Fruit fly (Drosophila melanogaster) whole organism, embryonic: ENCODE results near the gene CG17768.

Source experiments
- CG10274 ChIP-seq: fragments of 200-800 bp; sonication (Bioruptor generic); optimal IDR thresholded peaks from 3 replicates; lab custom pipeline; 2017; ENCODE audit warnings: missing biosample characterization, mild to moderate bottlenecking, missing genetic modification characterization
- CG10462 ChIP-seq: fragments of 200-800 bp; sonication (Bioruptor generic); optimal IDR thresholded peaks from 2 replicates; lab custom pipeline; 2016; ENCODE audit warnings: missing biosample characterization, missing genetic modification characterization
- CG11398 ChIP-seq: fragments of 200-800 bp; sonication (Bioruptor generic); optimal IDR thresholded peaks from 2 replicates; lab custom pipeline; 2016; ENCODE audit warnings: missing biosample characterization, missing genetic modification characterization
- CG11456 ChIP-seq: fragments of 200-800 bp; sonication (Bioruptor generic); IDR thresholded peaks from 3 replicates; pipeline ENCODE4 v1.3.6; 2022; ENCODE audit warnings: missing biosample characterization, missing genetic modification characterization
- CG11723 ChIP-seq: fragments of 200-800 bp; sonication (Bioruptor generic); optimal IDR thresholded peaks from 2 replicates; lab custom pipeline; 2017; ENCODE audit warnings: missing biosample characterization, mild to moderate bottlenecking, missing genetic modification characterization
- CG12299 ChIP-seq: fragments of 200-800 bp; sonication (Bioruptor generic); optimal IDR thresholded peaks from 2 replicates; lab custom pipeline; 2018; ENCODE audit warnings: missing biosample characterization, mild to moderate bottlenecking, missing genetic modification characterization
- CG12744 ChIP-seq: fragments of 200-800 bp; sonication (Bioruptor generic); optimal IDR thresholded peaks from 2 replicates; lab custom pipeline; 2016; ENCODE audit warnings: missing biosample characterization, missing genetic modification characterization
- CG13624 ChIP-seq: fragments of 200-800 bp; sonication (Bioruptor generic); optimal IDR thresholded peaks from 2 replicates; lab custom pipeline; 2016; ENCODE audit warnings: missing biosample characterization, missing genetic modification characterization
- CG13775 ChIP-seq: fragments of 200-800 bp; sonication (Bioruptor generic); optimal IDR thresholded peaks from 3 replicates; lab custom pipeline; 2017; ENCODE audit warnings: missing biosample characterization, mild to moderate bottlenecking, missing genetic modification characterization
- CG13894 ChIP-seq: fragments of 200-800 bp; sonication (Bioruptor generic); optimal IDR thresholded peaks from 3 replicates; lab custom pipeline; 2018; ENCODE audit warnings: missing biosample characterization, mild to moderate bottlenecking, missing genetic modification characterization, moderate library complexity
- CG14050 ChIP-seq: fragments of 200-800 bp; sonication (Bioruptor generic); IDR thresholded peaks from 3 replicates; pipeline ENCODE4 v1.3.6; 2022; ENCODE audit warnings: missing biosample characterization, missing genetic modification characterization
- CG14710 ChIP-seq: fragments of 200-800 bp; sonication (Bioruptor generic); optimal IDR thresholded peaks from 3 replicates; lab custom pipeline; 2019; ENCODE audit warnings: missing biosample characterization, mild to moderate bottlenecking, missing genetic modification characterization, moderate library complexity
- CG15601 ChIP-seq: fragments of 200-800 bp; sonication (Bioruptor generic); optimal IDR thresholded peaks from 3 replicates; lab custom pipeline; 2019; ENCODE audit warnings: missing biosample characterization, mild to moderate bottlenecking, missing genetic modification characterization, moderate library complexity
- CG16779 ChIP-seq: fragments of 200-800 bp; sonication (Bioruptor generic); IDR thresholded peaks from 2 replicates; pipeline ENCODE4 v1.3.6; 2022; ENCODE audit warnings: missing biosample characterization, missing genetic modification characterization
- CG16813 ChIP-seq: fragments of 200-800 bp; sonication (Bioruptor generic); IDR thresholded peaks from 3 replicates; pipeline ENCODE4 v1.3.6; 2022; ENCODE audit warnings: missing biosample characterization, missing genetic modification characterization; ENCODE audit not compliant: partially characterized antibody
- CG18011 ChIP-seq: fragments of 200-800 bp; sonication (Bioruptor generic); optimal IDR thresholded peaks from 2 replicates; lab custom pipeline; 2017; ENCODE audit warnings: missing biosample characterization, missing genetic modification characterization, mild to moderate bottlenecking, moderate library complexity, missing genotype
- CG30020 ChIP-seq: fragments of 200-800 bp; optimal IDR thresholded peaks from 2 replicates; lab custom pipeline; 2019; ENCODE audit warnings: missing biosample characterization, mild to moderate bottlenecking, missing genetic modification characterization, moderate library complexity
- CG30403 ChIP-seq: fragments of 200-800 bp; sonication (Bioruptor generic); optimal IDR thresholded peaks from 3 replicates; lab custom pipeline; 2016; ENCODE audit warnings: missing biosample characterization, missing genetic modification characterization
- CG3163 ChIP-seq: fragments of 200-800 bp; sonication (Bioruptor generic); optimal IDR thresholded peaks from 3 replicates; lab custom pipeline; 2016; ENCODE audit warnings: missing biosample characterization, missing genetic modification characterization
- CG34422 ChIP-seq: fragments of 200-800 bp; sonication (Bioruptor generic); IDR thresholded peaks from 3 replicates; pipeline ENCODE4 v1.3.6; 2022; ENCODE audit warnings: missing biosample characterization, missing genetic modification characterization
- CG3838 ChIP-seq: fragments of 200-800 bp; sonication (Bioruptor generic); optimal IDR thresholded peaks from 3 replicates; lab custom pipeline; 2016; ENCODE audit warnings: missing biosample characterization, missing genetic modification characterization
- CG4360 ChIP-seq: fragments of 200-800 bp; sonication (Bioruptor generic); IDR thresholded peaks from 2 replicates; pipeline ENCODE4 v1.3.6; 2022; ENCODE audit warnings: missing biosample characterization, missing genetic modification characterization
- CG4854 ChIP-seq: fragments of 200-800 bp; sonication (Bioruptor generic); optimal IDR thresholded peaks from 2 replicates; lab custom pipeline; 2016; ENCODE audit warnings: missing biosample characterization, missing genetic modification characterization, inconsistent platforms
- CG5245 ChIP-seq: fragments of 200-800 bp; sonication (Bioruptor generic); optimal IDR thresholded peaks from 3 replicates; lab custom pipeline; 2016; ENCODE audit warnings: missing biosample characterization, missing genetic modification characterization
- CG9817 ChIP-seq: fragments of 200-800 bp; sonication (Bioruptor generic); optimal IDR thresholded peaks from 2 replicates; lab custom pipeline; 2018; ENCODE audit warnings: missing biosample characterization, mild to moderate bottlenecking, missing genetic modification characterization, moderate library complexity
- Drgx ChIP-seq: fragments of 200-800 bp; sonication (Bioruptor generic); IDR thresholded peaks from 2 replicates; pipeline ENCODE4 v1.3.6; 2022; ENCODE audit warnings: missing biosample characterization, missing genetic modification characterization
- H15 ChIP-seq: fragments of 200-800 bp; sonication (Bioruptor generic); IDR thresholded peaks from 3 replicates; pipeline ENCODE4 v1.3.6; 2022; ENCODE audit warnings: missing biosample characterization, missing genetic modification characterization
- HLH54F ChIP-seq: fragments of 200-800 bp; sonication (Bioruptor generic); optimal IDR thresholded peaks from 3 replicates; lab custom pipeline; 2016; ENCODE audit warnings: missing biosample characterization, missing genetic modification characterization
- Hand ChIP-seq: fragments of 200-800 bp; sonication (Bioruptor generic); optimal IDR thresholded peaks from 2 replicates; lab custom pipeline; 2017; ENCODE audit warnings: mild to moderate bottlenecking, missing biosample characterization, missing genetic modification reagents, missing genetic modification characterization
- Lpt ChIP-seq: fragments of >200 bp; optimal IDR thresholded peaks from 2 replicates; lab custom pipeline; 2018; ENCODE audit warnings: missing biosample characterization, missing genetic modification characterization
- Xbp1 ChIP-seq: fragments of 200-800 bp; sonication (Bioruptor generic); optimal IDR thresholded peaks from 3 replicates; lab custom pipeline; 2016; ENCODE audit warnings: missing biosample characterization, mild to moderate bottlenecking, missing genetic modification characterization
- YL-1 ChIP-seq: fragments of 200-800 bp; sonication (Bioruptor generic); optimal IDR thresholded peaks from 3 replicates; lab custom pipeline; 2017; ENCODE audit warnings: missing biosample characterization, mild to moderate bottlenecking, missing genetic modification characterization
- ci ChIP-seq: fragments of 200-800 bp; sonication (Bioruptor generic); IDR thresholded peaks from 3 replicates; pipeline ENCODE4 v1.3.6; 2022; ENCODE audit warnings: missing biosample characterization, missing genetic modification characterization
- eyg ChIP-seq: fragments of 200-800 bp; sonication (Bioruptor generic); optimal IDR thresholded peaks from 3 replicates; lab custom pipeline; 2016; ENCODE audit warnings: missing biosample characterization, missing genetic modification characterization
- gem ChIP-seq: fragments of 200-800 bp; sonication (Bioruptor generic); optimal IDR thresholded peaks from 2 replicates; lab custom pipeline; 2019; ENCODE audit warnings: missing biosample characterization, mild to moderate bottlenecking, missing genetic modification characterization, moderate library complexity
- hbn ChIP-seq: fragments of 200-800 bp; sonication (Bioruptor generic); IDR thresholded peaks from 2 replicates; pipeline ENCODE4 v1.3.6; 2022; ENCODE audit warnings: missing biosample characterization, missing genetic modification characterization; ENCODE audit not compliant: partially characterized antibody
- kah ChIP-seq: fragments of 200-800 bp; sonication (Bioruptor generic); optimal IDR thresholded peaks from 2 replicates; lab custom pipeline; 2018; ENCODE audit warnings: missing biosample characterization, mild to moderate bottlenecking, missing genetic modification characterization
- kni ChIP-seq: fragments of 200-800 bp; sonication (Bioruptor generic); optimal IDR thresholded peaks from 3 replicates; lab custom pipeline; 2017; ENCODE audit warnings: mild to moderate bottlenecking, missing biosample characterization, missing genetic modification reagents, missing genetic modification characterization
- knrl ChIP-seq: fragments of 200-800 bp; sonication (Bioruptor generic); IDR thresholded peaks from 3 replicates; pipeline ENCODE4 v1.3.6; 2022; ENCODE audit warnings: missing biosample characterization, missing genetic modification characterization; ENCODE audit not compliant: partially characterized antibody
- lmd ChIP-seq: fragments of 200-800 bp; sonication (Bioruptor generic); IDR thresholded peaks from 2 replicates; pipeline ENCODE4 v1.3.6; 2022; ENCODE audit warnings: missing biosample characterization, missing genetic modification characterization
- maf-S ChIP-seq: fragments of 200-800 bp; sonication (Bioruptor generic); optimal IDR thresholded peaks from 2 replicates; lab custom pipeline; 2016; ENCODE audit warnings: missing biosample characterization, missing genetic modification characterization
- nom ChIP-seq: fragments of 200-800 bp; sonication (Bioruptor generic); optimal IDR thresholded peaks from 2 replicates; lab custom pipeline; 2017; ENCODE audit warnings: missing biosample characterization, missing genetic modification characterization, mild to moderate bottlenecking, moderate library complexity, missing genetic modification reagents
- sens-2 ChIP-seq: fragments of 200-800 bp; sonication (Bioruptor generic); IDR thresholded peaks from 2 replicates; pipeline ENCODE4 v1.3.6; 2022; ENCODE audit warnings: missing biosample characterization, missing genetic modification characterization
- sim ChIP-seq: fragments of 200-800 bp; sonication (Bioruptor generic); IDR thresholded peaks from 2 replicates; pipeline ENCODE4 v1.3.6; 2022; ENCODE audit warnings: missing biosample characterization, missing genetic modification characterization
- tap ChIP-seq: fragments of 200-800 bp; optimal IDR thresholded peaks from 3 replicates; lab custom pipeline; 2019; ENCODE audit warnings: missing biosample characterization, mild to moderate bottlenecking, missing genetic modification characterization, moderate library complexity
- tx ChIP-seq: fragments of 200-800 bp; sonication (Bioruptor generic); optimal IDR thresholded peaks from 2 replicates; lab custom pipeline; 2016; ENCODE audit warnings: missing biosample characterization, missing genetic modification characterization
- vfl ChIP-seq: fragments of 200-800 bp; sonication (Bioruptor generic); optimal IDR thresholded peaks from 2 replicates; lab custom pipeline; 2016; ENCODE audit warnings: missing biosample characterization, missing genetic modification characterization
- vnd ChIP-seq: fragments of 200-800 bp; sonication (Bioruptor generic); IDR thresholded peaks from 3 replicates; pipeline ENCODE4 v1.3.6; 2022; ENCODE audit warnings: missing biosample characterization, missing genetic modification characterization; ENCODE audit not compliant: partially characterized antibody
- yki ChIP-seq: fragments of >200 bp; optimal IDR thresholded peaks from 3 replicates; lab custom pipeline; 2018

CG17768 gene

DNA sequence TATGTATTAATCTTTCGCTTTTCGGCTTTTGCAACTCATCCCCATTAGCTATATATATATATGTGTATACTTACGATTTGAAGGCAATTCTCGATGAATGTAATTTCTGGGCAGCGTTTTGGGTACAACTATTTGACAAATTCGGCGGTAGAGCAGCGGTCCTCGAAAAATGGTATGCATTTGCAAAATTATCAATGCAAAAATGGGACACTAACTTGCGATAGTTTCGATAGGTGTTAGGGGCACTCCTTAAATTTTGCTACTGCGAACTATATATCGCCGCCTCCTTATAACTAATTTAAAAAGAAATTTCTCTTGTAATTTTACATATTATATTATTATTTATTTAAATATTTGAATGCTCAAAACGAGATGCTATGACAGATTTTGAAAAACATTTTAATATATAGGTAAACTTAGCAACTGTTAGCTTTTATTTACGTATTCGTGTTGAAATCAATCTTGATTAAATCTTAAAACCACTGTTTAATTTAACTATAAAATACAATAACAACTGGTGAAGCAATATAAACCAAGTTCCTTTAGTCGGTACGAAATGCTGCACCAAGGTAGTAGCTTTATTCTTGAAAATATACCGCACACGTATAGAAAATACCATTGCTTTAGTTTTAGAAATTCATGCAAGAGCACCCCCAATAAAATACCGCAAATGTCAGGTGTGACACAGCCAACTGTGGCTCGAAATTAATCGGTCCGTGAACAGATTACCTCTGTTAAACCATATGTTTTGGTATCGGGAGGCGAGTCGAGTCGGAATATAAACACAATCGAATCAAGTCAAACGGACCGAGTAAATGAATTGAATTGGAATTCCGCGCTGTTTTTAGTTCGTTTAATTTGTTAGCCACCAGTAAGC lies 8.5 kb upstream of the CG17768 start, which contains the start of the genes CG5355 and Klp31E (continued):
- TF ChIP-seq tap (tag; lab: Kevin White, UChicago) (peak; percentile 65), CG16813 (GFP tag; lab: Robert Waterston, UW) (peak; percentile 68), HLH54F (GFP tag; lab: Kevin White, UChicago) (peak; percentile 49), CG34422 (GFP tag; lab: Robert Waterston, UW) (peak; percentile 18; the same call in 1 of the 3 replicates), CG11398 (GFP tag; lab: Kevin White, UChicago) (no peak), CG18011 (no peak), maf-S (GFP tag; lab: Kevin White, UChicago) (peak; percentile 56), vfl (GFP tag; lab: Kevin White, UChicago) (peak; percentile 15), CG30403 (GFP tag; lab: Kevin White, UChicago) (peak; percentile 79), Xbp1 (peak; percentile 71), CG14710 (tag; lab: Kevin White, UChicago) (peak; percentile 83), CG13894 (tag; lab: Kevin White, UChicago) (no peak), CG15601 (peak; percentile 73), CG10462 (peak; percentile 24), CG30020 (tag; lab: Kevin White, UChicago) (peak; percentile 95), kah (GFP tag; lab: Kevin White, UChicago) (no peak), kni (no peak), CG12299 (tag; lab: Kevin White, UChicago) (peak; percentile 27), sens-2 (GFP tag; lab: Robert Waterston, UW) (no peak), CG13775 (peak; percentile 81), Drgx (GFP tag; lab: Robert Waterston, UW) (peak; percentile 37), CG11456 (GFP tag; lab: Robert Waterston, UW) (0 out of 3 replicates have a peak, but pooled peaks have one; percentile 42), CG14050 (GFP tag; lab: Robert Waterston, UW) (no peak), gem (tag; lab: Kevin White, UChicago) (peak; percentile 86), CG5245 (GFP tag; lab: Kevin White, UChicago) (no peak), CG11723 (peak; percentile 49), sim (GFP tag; lab: Robert Waterston, UW) (no peak), yki (lab: Kevin White, UChicago) (no peak), YL-1 (GFP tag; lab: Kevin White, UChicago) (peak; percentile 41), CG9817 (tag; lab: Kevin White, UChicago) (peak; percentile 74), CG3838 (GFP tag; lab: Kevin White, UChicago) (no peak), CG3163 (GFP tag; lab: Kevin White, UChicago) (peak; percentile 31), CG4360 (GFP tag; lab: Robert Waterston, UW) (no peak), knrl (peak; percentile 67; the same call in 2 of the 3 replicates), tx (GFP tag; lab: Kevin White, UChicago) (peak; percentile 13), Lpt (GFP tag; lab: Kevin White, UChicago) (no peak), eyg (GFP tag; lab: Kevin White, UChicago) (no peak), CG4854 (peak; percentile 14), Hand (no peak), CG12744 (GFP tag; lab: Kevin White, UChicago) (no peak), vnd (GFP tag; lab: Robert Waterston, UW) (peak; percentile 65), CG13624 (peak; percentile 52), nom (GFP tag; lab: Kevin White, UChicago) (peak; percentile 9), CG10274 (GFP tag; lab: Kevin White, UChicago) (peak; percentile 1), hbn (GFP tag; lab: Robert Waterston, UW) (peak; percentile 80), lmd (GFP tag; lab: Robert Waterston, UW) (peak; percentile 52), H15 (GFP tag; lab: Robert Waterston, UW) (no peak), ci (peak; percentile 59; the same call in 2 of the 3 replicates), CG16779 (GFP tag; lab: Robert Waterston, UW) (no peak)
